Fruit fly (Drosophila melanogaster) Kc167 (cell line): Measurements from ENCODE around the gene CG42613.

Experiments used
- Myc ChIP-seq: fragments of >200 bp; optimal IDR thresholded peaks from 2 replicates; lab custom pipeline; 2017; ENCODE audit warnings: missing external identifiers
- Sin3A ChIP-seq: fragments of >200 bp; optimal IDR thresholded peaks from 2 replicates; lab custom pipeline; 2018; ENCODE audit warnings: missing external identifiers
- h ChIP-seq: fragments of >200 bp; optimal IDR thresholded peaks from 3 replicates; lab custom pipeline; 2018; ENCODE audit warnings: missing external identifiers
- insv ChIP-seq: fragments of >200 bp; optimal IDR thresholded peaks from 3 replicates; lab custom pipeline; 2018; ENCODE audit warnings: missing external identifiers
- psq ChIP-seq: fragments of >200 bp; optimal IDR thresholded peaks from 2 replicates; lab custom pipeline; 2017; ENCODE audit warnings: missing external identifiers
- ttk ChIP-seq: sonication (Bioruptor generic); optimal IDR thresholded peaks from 2 replicates; lab custom pipeline; 2017; ENCODE audit warnings: missing external identifiers

Gene CG42613

DNA sequence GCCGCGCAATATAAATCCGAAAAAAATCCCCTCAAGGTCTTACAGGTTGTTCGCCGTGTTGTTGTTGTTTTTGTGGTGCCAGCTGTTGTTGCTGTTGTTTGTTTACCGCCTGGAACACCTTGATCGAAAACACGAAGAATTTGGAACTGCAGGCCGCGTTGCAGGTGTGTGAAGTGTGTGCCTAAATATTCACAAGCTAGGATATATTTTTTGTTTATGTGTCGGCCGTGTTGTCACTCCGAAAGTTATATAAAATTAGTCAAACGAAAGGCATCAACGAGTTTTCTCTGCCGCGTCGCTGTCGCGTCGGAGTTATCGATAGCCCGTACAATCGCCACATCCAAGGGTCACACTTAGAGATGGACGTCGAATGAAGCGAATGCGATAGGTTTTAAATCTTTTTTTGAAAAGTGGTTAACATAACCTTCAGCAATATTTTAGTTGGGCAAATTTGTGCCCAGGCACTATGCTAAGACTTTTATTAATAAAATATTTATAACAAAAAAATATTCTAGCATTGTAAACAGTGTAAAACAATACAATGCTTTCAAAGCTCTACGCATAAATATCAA is 564 bp upstream of the CG42613 start, which contains the start of gene Mpc1:
Mpc1 (minus strand) TSS at position 314 of the 572 bp plus-strand sequence.
- TF ChIP-seq Sin3A (no peak), psq (lab: Kevin White, UChicago) (no peak), Myc (no peak), insv (lab: Kevin White, UChicago) (no peak), ttk (lab: Kevin White, UChicago) (no peak), h (lab: Kevin White, UChicago) (no peak)

DNA sequence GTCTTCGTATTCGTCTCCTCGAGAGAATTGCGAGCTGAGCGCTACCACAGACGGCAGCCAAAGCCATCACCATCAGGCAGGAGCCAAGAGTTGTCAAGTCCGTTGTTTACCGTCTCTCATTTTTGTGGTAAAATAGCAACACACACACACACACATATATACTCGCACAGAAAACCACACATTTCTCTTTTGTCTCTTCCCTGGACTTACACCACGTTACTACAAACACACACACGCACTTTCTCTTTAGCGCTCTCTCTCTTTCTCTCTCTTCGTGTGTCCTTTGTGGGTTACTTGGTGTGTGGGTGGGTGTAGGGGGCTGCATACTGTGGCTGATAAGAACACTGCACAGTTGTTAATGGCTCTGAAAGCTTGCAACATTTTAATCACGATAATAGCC is 2.7 kb downstream of the CG42613 start:
- TF ChIP-seq insv (lab: Kevin White, UChicago): no peak
- TF ChIP-seq Myc: no peak
- no peak for TF ChIP-seq h (lab: Kevin White, UChicago)
- TF ChIP-seq psq (lab: Kevin White, UChicago): no peak
- TF ChIP-seq ttk (lab: Kevin White, UChicago): no peak
- TF ChIP-seq Sin3A: no peak

DNA sequence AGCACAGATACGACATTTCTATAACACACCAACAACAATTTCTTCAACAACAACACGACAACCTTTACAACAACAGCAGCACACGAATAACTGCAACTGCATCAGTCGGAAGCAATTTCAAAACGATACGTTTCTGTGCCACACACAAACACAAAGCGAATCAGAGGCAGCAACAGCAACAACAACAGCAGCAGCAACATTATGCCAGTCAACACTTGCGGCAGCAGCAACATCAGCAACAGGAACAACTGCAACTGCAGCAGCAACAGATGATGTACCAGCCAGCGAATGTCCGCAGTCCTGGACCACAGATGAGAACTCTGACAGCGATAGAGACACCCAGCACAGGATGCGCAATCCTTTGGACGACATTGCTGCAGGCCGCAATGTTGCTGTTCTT is 18.3 kb downstream of the CG42613 start:
- TF ChIP-seq h (lab: Kevin White, UChicago) (no peak), Myc (no peak), insv (lab: Kevin White, UChicago) (no peak), ttk (lab: Kevin White, UChicago) (no peak), Sin3A (no peak), psq (lab: Kevin White, UChicago) (no peak)

DNA sequence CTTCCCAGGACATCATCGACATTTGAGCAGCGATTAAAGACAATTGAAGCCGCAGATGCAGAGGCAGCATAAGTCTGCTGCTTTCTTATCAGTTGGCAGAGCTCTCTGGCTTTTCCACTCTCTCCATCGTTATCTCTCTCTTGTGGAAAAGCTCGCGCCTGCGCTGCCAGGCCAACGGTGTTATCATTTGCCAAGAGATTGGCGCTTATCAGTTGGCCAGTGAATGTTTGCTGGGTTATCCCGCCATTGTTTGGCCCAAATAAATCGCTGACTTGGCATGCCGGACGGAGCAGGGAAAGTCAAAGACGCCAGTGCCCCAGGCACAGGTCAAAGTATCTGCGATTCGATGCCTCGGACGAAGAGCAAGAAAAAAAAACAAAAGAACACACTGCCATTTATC is 20.1 kb downstream of the CG42613 start:
- no peak for TF ChIP-seq Sin3A
- TF ChIP-seq Myc: no peak
- no peak for TF ChIP-seq h (lab: Kevin White, UChicago)
- no peak for TF ChIP-seq ttk (lab: Kevin White, UChicago)
- no peak for TF ChIP-seq psq (lab: Kevin White, UChicago)

DNA sequence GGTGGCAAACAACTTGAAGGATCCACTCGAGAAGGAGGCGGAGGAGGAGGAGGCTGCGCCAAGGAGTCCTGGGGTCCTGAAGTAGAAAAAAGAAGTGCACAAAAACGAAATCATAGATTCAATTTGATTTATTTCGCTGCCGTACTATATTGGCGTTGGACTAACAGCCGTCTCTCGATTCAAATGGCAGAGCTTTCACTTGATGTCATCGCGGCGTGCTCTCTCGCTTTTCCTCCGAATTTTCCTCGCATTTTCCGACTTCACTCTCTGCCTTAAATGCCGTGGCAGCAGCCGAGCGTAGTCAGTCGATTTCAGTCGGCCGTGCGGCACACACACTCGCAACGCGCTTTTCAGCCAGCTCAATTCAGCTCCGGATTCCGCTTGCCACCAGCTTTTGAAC is 20.9 kb downstream of the CG42613 start, which contains the start of gene CG43732:
CG43732 (plus strand) TSS at position 301 of the 400 bp plus-strand sequence.
- TF ChIP-seq psq (lab: Kevin White, UChicago) (no peak), insv (lab: Kevin White, UChicago) (no peak), ttk (lab: Kevin White, UChicago) (no peak), h (lab: Kevin White, UChicago) (no peak), Sin3A (no peak), Myc (no peak)

DNA sequence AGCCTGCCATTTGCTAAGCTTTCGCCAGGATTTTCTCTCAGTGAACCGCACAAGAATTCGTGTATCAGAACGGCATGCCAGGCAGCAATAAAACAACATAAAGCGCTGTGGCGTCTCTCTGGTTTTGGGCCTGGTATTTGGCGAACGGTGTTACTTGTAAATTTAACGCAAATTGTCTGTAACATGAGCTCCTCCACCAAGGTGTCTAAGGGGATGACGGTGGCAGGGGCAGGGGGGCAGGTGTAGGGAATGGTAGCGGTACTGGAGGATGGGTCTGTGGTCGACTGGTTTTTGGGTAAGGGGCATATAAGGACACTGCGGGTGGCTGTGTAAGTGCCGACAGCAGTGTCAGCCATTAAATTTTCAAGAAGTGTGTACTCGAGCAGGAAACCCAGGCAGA is 35.8 kb downstream of the CG42613 start:
- no peak for TF ChIP-seq psq (lab: Kevin White, UChicago)

DNA sequence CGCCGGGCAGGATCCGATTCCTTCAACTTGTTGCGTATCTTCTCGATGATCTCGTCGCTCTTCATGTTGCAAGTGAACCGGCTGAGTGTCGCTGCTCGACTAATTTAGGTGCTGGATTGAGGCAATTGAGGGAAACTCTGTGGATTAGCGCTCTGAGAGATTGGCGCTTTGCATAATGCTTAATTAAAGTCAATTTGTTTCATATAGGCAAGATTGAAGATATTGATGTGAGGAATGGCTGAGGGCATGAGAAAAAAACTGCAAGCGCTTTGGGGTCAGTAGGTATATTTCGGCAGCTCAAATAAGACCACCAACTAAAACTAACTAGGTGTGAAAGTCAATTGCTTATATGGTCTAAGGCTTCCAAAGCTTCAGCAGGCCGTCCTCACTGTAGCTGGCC is 49.7 kb downstream of the CG42613 start, which contains the start of gene euc:
euc (minus strand) TSS at position 101 of the 400 bp plus-strand sequence.
- TF ChIP-seq Myc: no peak
- no peak for TF ChIP-seq Sin3A
- no peak for TF ChIP-seq ttk (lab: Kevin White, UChicago)
- TF ChIP-seq psq (lab: Kevin White, UChicago): no peak
- no peak for TF ChIP-seq h (lab: Kevin White, UChicago)
- TF ChIP-seq insv (lab: Kevin White, UChicago): no peak

DNA sequence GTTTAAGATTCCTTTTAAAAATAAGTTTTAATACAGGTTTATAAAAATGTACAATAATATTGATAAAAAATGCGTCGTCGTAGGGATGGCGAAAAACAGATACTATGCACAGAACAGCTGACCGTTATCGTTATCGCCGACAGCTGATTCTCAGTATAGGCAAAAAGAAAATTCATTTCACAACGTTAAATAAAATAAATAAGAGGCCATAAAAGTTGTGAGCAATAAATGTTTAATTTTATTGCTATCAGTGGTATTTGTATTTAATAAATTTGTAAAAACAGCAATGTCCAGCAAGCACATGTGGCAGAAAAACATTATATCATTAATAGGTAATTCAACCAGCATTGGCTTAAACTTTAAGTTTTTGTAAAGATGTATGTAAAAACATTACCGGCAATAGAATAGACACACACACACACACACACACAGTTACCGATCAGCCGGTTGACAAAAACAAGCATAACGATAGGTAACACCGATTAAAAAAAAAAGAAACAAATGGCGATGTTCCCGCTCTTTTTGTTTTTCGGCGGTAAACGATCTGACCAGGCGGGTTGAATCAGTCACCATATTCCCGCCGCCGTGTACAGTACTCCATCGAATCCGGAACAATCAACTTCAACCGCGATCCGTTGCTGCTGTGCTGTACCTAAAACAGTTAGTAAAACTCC is 52.0 kb downstream of the CG42613 start, which contains the start of the genes dnk and Smu1:
dnk (plus strand) TSS at position 133 of the 674 bp plus-strand sequence.
Smu1 (minus strand) TSS at position 462 of the 674 bp plus-strand sequence.
- TF ChIP-seq Myc: no peak
- no peak for TF ChIP-seq Sin3A
- no peak for TF ChIP-seq h (lab: Kevin White, UChicago)
- no peak for TF ChIP-seq ttk (lab: Kevin White, UChicago)
- no peak for TF ChIP-seq psq (lab: Kevin White, UChicago)
- no peak for TF ChIP-seq insv (lab: Kevin White, UChicago)

DNA sequence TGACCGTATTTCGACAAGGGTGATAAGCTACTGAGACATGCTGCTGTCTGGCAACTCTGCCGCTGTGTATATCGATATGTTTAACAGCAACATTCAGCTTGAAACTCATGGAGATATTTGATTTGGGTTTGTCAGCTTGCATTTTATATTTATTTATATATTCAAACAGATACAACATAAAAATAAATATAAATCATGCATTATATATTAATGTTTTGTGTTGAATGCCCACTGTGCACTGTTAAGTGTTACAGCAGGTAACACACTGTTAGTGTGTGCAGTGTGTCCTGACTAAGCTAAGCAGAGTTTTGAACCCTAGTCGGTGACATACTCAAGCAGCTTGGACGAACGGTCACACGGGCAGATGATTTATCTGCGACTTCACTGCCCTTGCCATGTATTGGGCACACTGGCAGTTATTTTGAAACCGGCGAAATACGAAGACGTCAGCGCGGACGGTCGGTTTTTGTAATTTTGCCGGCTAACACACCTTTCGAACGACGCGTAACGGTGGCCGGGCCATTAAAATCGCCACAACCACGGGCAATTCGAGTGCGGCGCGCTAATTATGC is 54.7 kb downstream of the CG42613 start, which contains the start of the genes snRNP-U1-C and gukh:
snRNP-U1-C (minus strand) TSS at position 37 of the 572 bp plus-strand sequence.
gukh (plus strand) TSS at position 412 of the 572 bp plus-strand sequence.
- TF ChIP-seq Myc (no peak), ttk (lab: Kevin White, UChicago) (no peak), psq (lab: Kevin White, UChicago) (no peak), insv (lab: Kevin White, UChicago) (no peak), Sin3A (no peak), h (lab: Kevin White, UChicago) (no peak)

DNA sequence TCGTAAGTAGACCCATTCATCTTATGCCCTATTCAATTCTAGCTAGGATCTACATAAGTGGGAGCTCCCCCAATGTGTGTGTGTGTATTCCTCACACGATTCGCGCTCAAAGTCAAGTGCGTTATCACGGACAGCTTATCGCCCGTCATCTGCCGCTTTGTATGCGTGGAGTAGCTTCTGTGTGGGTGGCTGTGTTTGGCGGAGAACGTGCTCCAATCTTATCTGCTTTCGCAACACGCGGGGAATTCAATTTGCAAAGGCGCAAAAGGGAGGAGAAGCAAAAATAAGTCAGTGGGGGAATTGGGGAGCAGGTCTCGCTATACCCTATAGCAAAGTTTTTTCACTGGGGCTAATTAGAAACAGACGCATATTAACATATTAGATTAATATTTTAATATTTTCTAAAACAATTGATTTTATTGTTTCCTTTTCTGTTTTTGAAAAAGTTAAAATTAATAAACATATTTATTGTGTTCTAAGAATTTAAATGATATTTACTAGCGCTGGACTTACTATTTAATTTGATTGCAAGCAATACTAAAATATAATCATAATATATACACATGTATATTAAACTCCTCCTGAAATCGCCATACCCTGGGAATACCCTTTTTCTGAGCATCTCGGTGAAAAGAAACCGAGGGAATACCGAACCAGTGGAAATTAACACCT is 56.3 kb downstream of the CG42613 start:
- TF ChIP-seq Sin3A: no peak
- no peak for TF ChIP-seq ttk (lab: Kevin White, UChicago)
- TF ChIP-seq psq (lab: Kevin White, UChicago): no peak
- TF ChIP-seq Myc: no peak
- TF ChIP-seq h (lab: Kevin White, UChicago): no peak
- TF ChIP-seq insv (lab: Kevin White, UChicago): no peak

DNA sequence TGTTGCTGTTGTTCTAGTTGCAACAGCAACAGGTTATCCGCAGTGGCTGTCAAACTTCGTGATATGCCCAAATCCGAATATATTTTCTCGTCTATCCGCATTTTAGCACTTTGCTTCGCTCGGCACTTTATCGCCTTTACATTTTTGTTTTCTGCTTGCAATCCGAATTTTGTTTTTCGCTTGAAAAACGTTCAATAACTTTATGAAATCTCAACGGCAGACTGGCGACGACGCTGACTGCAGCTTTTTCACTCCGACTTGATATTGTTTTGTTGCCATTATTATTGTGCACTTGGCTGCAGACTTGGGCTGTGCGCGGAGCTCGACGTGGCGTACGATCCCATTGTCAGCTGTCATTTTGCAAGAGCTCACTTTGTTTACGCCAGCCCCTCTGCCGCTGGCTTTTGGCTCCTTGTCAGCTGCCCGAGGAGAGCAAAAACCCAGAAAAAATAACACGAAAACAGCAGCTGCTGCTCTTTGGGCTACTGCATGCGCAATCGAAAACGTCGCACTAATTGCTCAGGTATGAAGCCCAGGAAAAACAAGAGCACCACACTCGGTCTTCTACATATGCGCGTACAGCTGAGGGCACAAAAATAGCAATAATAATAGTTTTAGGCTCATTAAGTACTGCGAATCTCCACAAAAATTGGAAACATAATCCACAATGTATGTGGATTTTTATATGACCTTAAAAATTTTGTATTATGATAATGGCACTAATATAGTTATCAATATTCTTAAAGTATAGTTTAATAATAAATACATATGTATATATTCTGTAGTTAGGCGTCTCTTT is 57.3 kb downstream of the CG42613 start:
- no peak for TF ChIP-seq ttk (lab: Kevin White, UChicago)
- no peak for TF ChIP-seq Myc
- TF ChIP-seq Sin3A: no peak
- no peak for TF ChIP-seq h (lab: Kevin White, UChicago)
- TF ChIP-seq psq (lab: Kevin White, UChicago): no peak
- TF ChIP-seq insv (lab: Kevin White, UChicago): no peak
